Worm (Caenorhabditis elegans) whole organism, L4/young adult: ENCODE results near the gene ZK688.11.

Experiments
- dao-5 ChIP-seq: sonication (generic microtip); optimal IDR thresholded peaks from 2 replicates; lab custom pipeline; 2016; ENCODE audit warnings: missing genotype, missing genetic modification characterization, moderate library complexity, missing compliant biosample characterization
- him-1 ChIP-seq: sonication (generic microtip); optimal IDR thresholded peaks from 2 replicates; lab custom pipeline; 2016; ENCODE audit warnings: missing genotype, missing genetic modification reagents, missing genetic modification characterization, missing compliant biosample characterization

DNA sequence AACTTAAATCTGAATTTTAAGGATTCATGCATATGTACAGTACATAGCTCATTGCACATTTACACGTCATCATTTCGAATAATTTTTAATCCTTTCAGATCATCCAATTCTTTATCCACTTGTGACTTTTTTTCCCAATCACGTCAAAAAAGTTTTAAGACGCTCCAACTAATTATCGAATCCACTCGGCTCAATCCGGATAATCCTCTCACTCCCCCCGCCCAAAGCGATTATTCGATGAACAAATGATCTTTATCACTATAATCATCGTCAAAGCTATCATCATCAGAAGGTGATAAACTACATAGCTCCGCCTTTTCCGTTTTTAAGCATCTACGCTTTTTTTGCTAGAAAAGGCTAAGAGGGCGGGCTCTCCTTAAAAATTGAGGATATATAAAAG, 47.2 kb downstream of the ZK688.11 start:
- TF ChIP-seq dao-5 (tag; lab: Kevin White, UChicago) = no peak
- no peak for TF ChIP-seq him-1 (tag; lab: Kevin White, UChicago)
